Worm (Caenorhabditis elegans) whole organism, L3 larva: Measurements from ENCODE around the gene hmgr-1.

ENCODE experiments used
- R02D3.7 ChIP-seq: fragments of 150-350 bp; optimal IDR thresholded peaks from 2 replicates; lab custom pipeline; 2014; ENCODE audit warnings: missing biosample characterization, missing genetic modification characterization
- jun-1 ChIP-seq: fragments of 150-350 bp; optimal IDR thresholded peaks from 2 replicates; lab custom pipeline; 2014; ENCODE audit warnings: missing biosample characterization, missing genetic modification reagents, missing genetic modification characterization
- lin-39 ChIP-seq: fragments of 150-350 bp; optimal IDR thresholded peaks from 2 replicates; lab custom pipeline; 2018; ENCODE audit warnings: missing biosample characterization, missing genetic modification reagents, missing genetic modification characterization
- nhr-11 ChIP-seq: fragments of 150-350 bp; optimal IDR thresholded peaks from 2 replicates; lab custom pipeline; 2014; ENCODE audit warnings: missing biosample characterization, missing genetic modification characterization
- nhr-12 ChIP-seq: fragments of 150-350 bp; optimal IDR thresholded peaks from 2 replicates; lab custom pipeline; 2014; ENCODE audit warnings: missing biosample characterization, missing genetic modification characterization
- nhr-28 ChIP-seq: fragments of 150-350 bp; optimal IDR thresholded peaks from 2 replicates; lab custom pipeline; 2014; ENCODE audit warnings: missing biosample characterization, missing genetic modification characterization
- nhr-76 ChIP-seq: fragments of 150-350 bp; sonication (generic microtip); optimal IDR thresholded peaks from 5 replicates; lab custom pipeline; 2014; ENCODE audit warnings: missing biosample characterization, missing genetic modification characterization
- snpc-4 ChIP-seq: fragments of 150-350 bp; optimal IDR thresholded peaks from 2 replicates; lab custom pipeline; 2014; ENCODE audit warnings: missing biosample characterization, missing genetic modification characterization
- unc-62 ChIP-seq: fragments of 150-350 bp; sonication (generic microtip); optimal IDR thresholded peaks from 4 replicates; lab custom pipeline; 2014; ENCODE audit warnings: missing biosample characterization, missing genetic modification reagents, missing genetic modification characterization

- TF ChIP-seq unc-62 (GFP tag; lab: Kevin White, UChicago) (no peak), snpc-4 (tag; lab: Kevin White, UChicago) (no peak), nhr-76 (no peak), lin-39 (no peak), nhr-11 (tag; lab: Kevin White, UChicago) (no peak), nhr-12 (no peak), nhr-28 (tag; lab: Kevin White, UChicago) (no peak), jun-1 (tag; lab: Kevin White, UChicago) (no peak), R02D3.7 (no peak)
Observed at ce11 chrIII:7339138-7339537, 20.2 kb upstream of the hmgr-1 start.
